Fruit fly (Drosophila melanogaster): Measurements from ENCODE around the gene Mec2.

DNA sequence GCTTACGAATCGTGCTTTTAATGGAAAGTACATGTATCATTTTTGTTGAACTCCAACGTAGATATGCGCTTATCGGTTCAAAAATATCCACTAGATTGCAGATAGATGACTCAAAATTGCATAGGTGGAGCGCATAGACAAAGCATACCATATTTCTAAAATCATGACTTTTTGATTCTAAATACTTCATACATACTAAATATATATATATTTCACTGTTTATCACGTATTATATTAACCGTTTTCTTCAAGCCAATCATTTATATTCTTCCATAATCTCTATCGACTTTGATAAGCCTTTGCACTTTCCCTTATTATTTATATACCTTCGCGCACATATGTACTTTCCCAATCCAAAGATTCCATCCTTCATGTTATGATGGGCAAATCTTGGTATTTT lies 24.1 kb downstream of the Mec2 start, which contains the start of gene CG14195:
- TF ChIP-seq CG7045 (GFP tag; optimal IDR thresholded peaks at IDR 0.05) (no peak), ovo (GFP tag; optimal IDR thresholded peaks at IDR 0.05) (no peak), Mnt (GFP tag; optimal IDR thresholded peaks at IDR 0.05) (no peak), cnc (optimal IDR thresholded peaks at IDR 0.05) (no peak), kay (GFP tag; ENCODE audit: borderline replicate concordance) (no peak), tj (GFP tag; optimal IDR thresholded peaks at IDR 0.05) (no peak), CG5204 (GFP tag; optimal IDR thresholded peaks at IDR 0.05) (no peak), Clk (GFP tag; optimal IDR thresholded peaks at IDR 0.05) (no peak), CG14711 (tag; optimal IDR thresholded peaks at IDR 0.05) (no peak)
